Fruit fly (Drosophila melanogaster): ENCODE data around the gene Spn88Eb.
A peak's percentile ranks its signal among the peaks of the same experiment; 100 is the strongest.

The Spn88Eb gene

dm6 chr3R:15222973-15223372 lies 14.4 kb upstream of the Spn88Eb start, which contains the start of gene Polr2G:
Gene Polr2G, minus strand, starts transcription at chr3R:15223180.
- peak; percentile 30 for TF ChIP-seq bab1 (GFP tag; optimal IDR thresholded peaks at IDR 0.05)
- TF ChIP-seq ovo (GFP tag; optimal IDR thresholded peaks at IDR 0.05), result no peak
- TF ChIP-seq CG7045 (GFP tag; optimal IDR thresholded peaks at IDR 0.05), result no peak
- no peak for TF ChIP-seq tj (GFP tag; optimal IDR thresholded peaks at IDR 0.05)
- no peak for TF ChIP-seq CG11617 (GFP tag; optimal IDR thresholded peaks at IDR 0.05)
- TF ChIP-seq kay (GFP tag; ENCODE audit: borderline replicate concordance), result no peak
- no peak for TF ChIP-seq CG14711 (tag; optimal IDR thresholded peaks at IDR 0.05)
- TF ChIP-seq CG33017 (tag; optimal IDR thresholded peaks at IDR 0.05), result no peak

- TF ChIP-seq bab1 (GFP tag; optimal IDR thresholded peaks at IDR 0.05) (peak; percentile 74), kay (GFP tag; ENCODE audit: borderline replicate concordance) (no peak), Clk (GFP tag; optimal IDR thresholded peaks at IDR 0.05) (peak; percentile 87), CG7045 (GFP tag; optimal IDR thresholded peaks at IDR 0.05) (peak; percentile 93), Crg-1 (GFP tag; optimal IDR thresholded peaks at IDR 0.05) (peak; percentile 53), CG33017 (tag; optimal IDR thresholded peaks at IDR 0.05) (peak; percentile 89), CG1620 (GFP tag; optimal IDR thresholded peaks at IDR 0.05) (peak; percentile 83), cic (GFP tag; optimal IDR thresholded peaks at IDR 0.05) (peak; percentile 48), ovo (GFP tag; optimal IDR thresholded peaks at IDR 0.05) (no peak), CG14711 (tag; optimal IDR thresholded peaks at IDR 0.05) (peak; percentile 91), CG7101 (tag; optimal IDR thresholded peaks at IDR 0.05) (peak; percentile 89), tj (GFP tag; optimal IDR thresholded peaks at IDR 0.05) (peak; percentile 54), CG12768 (GFP tag; optimal IDR thresholded peaks at IDR 0.05) (peak; percentile 96), cnc (optimal IDR thresholded peaks at IDR 0.05) (no peak), toe (GFP tag; optimal IDR thresholded peaks at IDR 0.05) (peak; percentile 95), Mnt (GFP tag; optimal IDR thresholded peaks at IDR 0.05) (peak; percentile 82), CG11617 (GFP tag; optimal IDR thresholded peaks at IDR 0.05) (peak; percentile 87), Hr96 (GFP tag; optimal IDR thresholded peaks at IDR 0.05) (no peak), pad (GFP tag; optimal IDR thresholded peaks at IDR 0.05) (peak; percentile 83), CG5204 (GFP tag; optimal IDR thresholded peaks at IDR 0.05) (no peak)
Measured at dm6 chr3R:15218824-15219576, 10.4 kb upstream of the Spn88Eb start, which contains the start of the genes SIDL and CG12241. Gene SIDL, minus strand, starts transcription at chr3R:15218874. Gene CG12241, plus strand, starts transcription at chr3R:15219256.

dm6 chr3R:15213362-15213989 lies 4.9 kb upstream of the Spn88Eb start, which contains the start of the genes CG6654 and CG4210:
Gene CG6654, minus strand, starts transcription at chr3R:15213658.
Gene CG4210, plus strand, starts transcription at chr3R:15213974.
- TF ChIP-seq CG14711 (tag; optimal IDR thresholded peaks at IDR 0.05) (peak; percentile 28), pad (GFP tag; optimal IDR thresholded peaks at IDR 0.05) (peak; percentile 15), Mnt (GFP tag; optimal IDR thresholded peaks at IDR 0.05) (no peak), CG7045 (GFP tag; optimal IDR thresholded peaks at IDR 0.05) (no peak), cnc (optimal IDR thresholded peaks at IDR 0.05) (no peak), CG7101 (tag; optimal IDR thresholded peaks at IDR 0.05) (peak; percentile 9), CG33017 (tag; optimal IDR thresholded peaks at IDR 0.05) (no peak), tj (GFP tag; optimal IDR thresholded peaks at IDR 0.05) (no peak), kay (GFP tag; ENCODE audit: borderline replicate concordance) (no peak), CG11617 (GFP tag; optimal IDR thresholded peaks at IDR 0.05) (peak; percentile 29), ovo (GFP tag; optimal IDR thresholded peaks at IDR 0.05) (no peak), Hr96 (GFP tag; optimal IDR thresholded peaks at IDR 0.05) (no peak), CG12768 (GFP tag; optimal IDR thresholded peaks at IDR 0.05) (no peak), CG1620 (GFP tag; optimal IDR thresholded peaks at IDR 0.05) (no peak), bab1 (GFP tag; optimal IDR thresholded peaks at IDR 0.05) (peak; percentile 9), CG5204 (GFP tag; optimal IDR thresholded peaks at IDR 0.05) (no peak), Crg-1 (GFP tag; optimal IDR thresholded peaks at IDR 0.05) (no peak), Clk (GFP tag; optimal IDR thresholded peaks at IDR 0.05) (no peak), toe (GFP tag; optimal IDR thresholded peaks at IDR 0.05) (peak; percentile 5), cic (GFP tag; optimal IDR thresholded peaks at IDR 0.05) (no peak)

- TF ChIP-seq CG7045 (GFP tag; optimal IDR thresholded peaks at IDR 0.05) (no peak), bab1 (GFP tag; optimal IDR thresholded peaks at IDR 0.05) (peak; percentile 51), CG33017 (tag; optimal IDR thresholded peaks at IDR 0.05) (peak; percentile 7)
Measured at dm6 chr3R:15206273-15206672, 2.3 kb downstream of the Spn88Eb start, which contains the start of gene Spn88Ea. Gene Spn88Ea, minus strand, starts transcription at chr3R:15206447.

DNA sequence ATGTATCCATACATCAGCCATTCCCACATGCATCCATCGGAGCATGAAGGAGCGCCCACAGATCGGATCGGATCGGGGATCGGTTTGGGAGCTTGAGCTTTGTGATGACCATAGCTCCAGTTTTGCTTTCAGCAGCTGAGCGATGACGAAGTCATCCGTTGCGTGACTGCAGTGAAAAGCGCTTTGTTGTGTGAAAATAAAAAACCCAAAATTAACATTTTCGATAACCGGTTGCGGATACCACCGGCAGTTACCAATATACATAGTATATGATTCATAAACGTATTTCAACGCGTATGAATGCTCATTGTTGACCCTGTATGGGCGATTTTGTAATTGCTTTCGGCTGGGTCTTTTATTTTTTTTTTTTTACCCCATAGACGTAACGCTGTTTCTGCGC lies 3.3 kb downstream of the Spn88Eb start:
- TF ChIP-seq CG5204 (GFP tag; optimal IDR thresholded peaks at IDR 0.05) (no peak), cic (GFP tag; optimal IDR thresholded peaks at IDR 0.05) (no peak), Clk (GFP tag; optimal IDR thresholded peaks at IDR 0.05) (no peak), CG11617 (GFP tag; optimal IDR thresholded peaks at IDR 0.05) (no peak), pad (GFP tag; optimal IDR thresholded peaks at IDR 0.05) (no peak)
